Fruit fly (Drosophila melanogaster): ENCODE results near the gene CG33557.

Gene CG33557

dm6 chrX:10020857-10021256 lies 11.8 kb downstream of the CG33557 start:
- no peak for TF ChIP-seq CG17801 (GFP tag; optimal IDR thresholded peaks at IDR 0.05; ENCODE audit: partially characterized antibody)

- TF ChIP-seq CG17801 (GFP tag; optimal IDR thresholded peaks at IDR 0.05; ENCODE audit: partially characterized antibody), result no peak
Measured at dm6 chrX:10021809-10022208, 12.8 kb downstream of the CG33557 start.

- no peak for TF ChIP-seq CG17801 (GFP tag; optimal IDR thresholded peaks at IDR 0.05; ENCODE audit: partially characterized antibody)
Measured at dm6 chrX:10029730-10030129, 20.7 kb downstream of the CG33557 start.

- TF ChIP-seq CG17801 (GFP tag; optimal IDR thresholded peaks at IDR 0.05; ENCODE audit: partially characterized antibody), result no peak
Measured at dm6 chrX:10039528-10039927, 30.5 kb downstream of the CG33557 start.

dm6 chrX:10043873-10044272 lies 34.9 kb downstream of the CG33557 start:
- TF ChIP-seq CG17801 (GFP tag; optimal IDR thresholded peaks at IDR 0.05; ENCODE audit: partially characterized antibody), result no peak

dm6 chrX:10045763-10046162 lies 36.8 kb downstream of the CG33557 start:
- TF ChIP-seq CG17801 (GFP tag; optimal IDR thresholded peaks at IDR 0.05; ENCODE audit: partially characterized antibody), result peak; percentile 44

- TF ChIP-seq CG17801 (GFP tag; optimal IDR thresholded peaks at IDR 0.05; ENCODE audit: partially characterized antibody), result no peak
Measured at dm6 chrX:10046760-10047159, 37.8 kb downstream of the CG33557 start.

- no peak for TF ChIP-seq CG17801 (GFP tag; optimal IDR thresholded peaks at IDR 0.05; ENCODE audit: partially characterized antibody)
Measured at dm6 chrX:10047961-10048360, 39.0 kb downstream of the CG33557 start.

dm6 chrX:10052549-10052948 lies 43.5 kb downstream of the CG33557 start, which contains the start of gene Yp2:
Yp2 (minus strand) TSS chrX:10052636.
- peak; percentile 15 for TF ChIP-seq CG17801 (GFP tag; optimal IDR thresholded peaks at IDR 0.05; ENCODE audit: partially characterized antibody)

- TF ChIP-seq CG17801 (GFP tag; optimal IDR thresholded peaks at IDR 0.05; ENCODE audit: partially characterized antibody), result no peak
Measured at dm6 chrX:10053547-10053946, 44.5 kb downstream of the CG33557 start, which contains the start of gene Yp1. Yp1 (plus strand) TSS chrX:10053811.

dm6 chrX:10057964-10058363 lies 49.0 kb downstream of the CG33557 start:
- TF ChIP-seq CG17801 (GFP tag; optimal IDR thresholded peaks at IDR 0.05; ENCODE audit: partially characterized antibody), result no peak

Data from ovary, adult (tissue).